Worm (Caenorhabditis elegans) whole organism, L2 larva: Measurements from ENCODE around the gene C06E4.2.

Source experiments
- ama-1 ChIP-seq: fragments of 150-350 bp; optimal IDR thresholded peaks from 2 replicates; lab custom pipeline; 2018; ENCODE audit warnings: inconsistent platforms
- elt-1 ChIP-seq: fragments of 150-350 bp; optimal IDR thresholded peaks from 2 replicates; lab custom pipeline; 2014; ENCODE audit warnings: missing biosample characterization, missing genetic modification characterization
- elt-3 ChIP-seq: sonication (generic microtip); optimal IDR thresholded peaks from 2 replicates; lab custom pipeline; 2017; ENCODE audit warnings: missing biosample characterization, missing genetic modification characterization
- fos-1 ChIP-seq: fragments of 150-350 bp; optimal IDR thresholded peaks from 2 replicates; lab custom pipeline; 2014; ENCODE audit warnings: missing biosample characterization, missing genetic modification characterization
- lin-13 ChIP-seq: fragments of 150-350 bp; optimal IDR thresholded peaks from 2 replicates; lab custom pipeline; 2014; ENCODE audit warnings: missing biosample characterization, missing genetic modification reagents, missing genetic modification characterization
- lin-39 ChIP-seq: fragments of 150-350 bp; optimal IDR thresholded peaks from 2 replicates; lab custom pipeline; 2014; ENCODE audit warnings: missing biosample characterization, missing genetic modification reagents, missing genetic modification characterization
- lsy-2 ChIP-seq, 2 experiments: fragments of 150-350 bp in 1 of 2; sonication (generic microtip) in 1 of 2; optimal IDR thresholded peaks; 2 replicates each; lab custom pipeline; 2014 to 2017; ENCODE audit warnings: missing biosample characterization in 2 of 2, missing genetic modification characterization in 2 of 2
- nhr-11 ChIP-seq: fragments of 150-350 bp; optimal IDR thresholded peaks from 2 replicates; lab custom pipeline; 2014; ENCODE audit warnings: missing biosample characterization, missing genetic modification characterization
- nhr-12 ChIP-seq: fragments of 150-350 bp; optimal IDR thresholded peaks from 2 replicates; lab custom pipeline; 2014; ENCODE audit warnings: missing biosample characterization, missing genetic modification characterization
- nhr-23 ChIP-seq: fragments of 150-350 bp; optimal IDR thresholded peaks from 2 replicates; lab custom pipeline; 2014; ENCODE audit warnings: missing biosample characterization, missing genetic modification reagents, missing genetic modification characterization
- nhr-237 ChIP-seq: fragments of 150-350 bp; optimal IDR thresholded peaks from 2 replicates; lab custom pipeline; 2014; ENCODE audit warnings: missing biosample characterization, missing genetic modification characterization
- skn-1 ChIP-seq: sonication (generic microtip); optimal IDR thresholded peaks from 2 replicates; lab custom pipeline; 2017; ENCODE audit warnings: missing biosample characterization, missing genetic modification characterization
- unc-39 ChIP-seq: fragments of 150-350 bp; optimal IDR thresholded peaks from 2 replicates; lab custom pipeline; 2014; ENCODE audit warnings: missing biosample characterization, missing genetic modification characterization
- unc-62 ChIP-seq: fragments of 150-350 bp; optimal IDR thresholded peaks from 2 replicates; lab custom pipeline; 2014; ENCODE audit warnings: missing biosample characterization, missing genetic modification reagents, missing genetic modification characterization

- TF ChIP-seq lin-13 (GFP tag; lab: Kevin White, UChicago), result no peak
- TF ChIP-seq nhr-11, result no peak
- no peak for TF ChIP-seq nhr-23
- TF ChIP-seq nhr-237 (tag; lab: Kevin White, UChicago), result no peak
- no peak for TF ChIP-seq skn-1 (tag; lab: Kevin White, UChicago)
- no peak for TF ChIP-seq ama-1
- TF ChIP-seq elt-1 (tag; lab: Kevin White, UChicago), result no peak
- no peak for TF ChIP-seq unc-62 (GFP tag; lab: Kevin White, UChicago)
- no peak for TF ChIP-seq unc-39 (tag; lab: Kevin White, UChicago)
- TF ChIP-seq lin-39 (tag; lab: Kevin White, UChicago), result no peak
- TF ChIP-seq fos-1 (tag; lab: Kevin White, UChicago), result no peak
- no peak for TF ChIP-seq nhr-12 (tag; lab: Kevin White, UChicago)
- TF ChIP-seq lsy-2 (tag; optimal IDR thresholded peaks at IDR 0.05; lab: Kevin White, UChicago), result no peak
- no peak for TF ChIP-seq elt-3 (tag; lab: Kevin White, UChicago)
Observed at ce11 chrIV:7250158-7250557, 26.6 kb upstream of the C06E4.2 start, which contains the start of gene D2024.18.
